Fruit fly (Drosophila melanogaster) whole organism, embryonic: ENCODE data around the gene grass.

Experiments used
- Ada2b ChIP-seq: fragments of 200-800 bp; sonication (Bioruptor generic); IDR thresholded peaks from 2 replicates; pipeline ENCODE4 v1.3.6; 2022; ENCODE audit warnings: missing biosample characterization, missing genetic modification characterization
- Atf6 ChIP-seq: fragments of 200-800 bp; sonication (Bioruptor generic); IDR thresholded peaks from 2 replicates; pipeline ENCODE4 v1.3.6; 2022; ENCODE audit warnings: missing biosample characterization, missing genetic modification characterization
- Bteb2 ChIP-seq: fragments of 200-800 bp; sonication (Bioruptor generic); optimal IDR thresholded peaks from 2 replicates; lab custom pipeline; 2016; ENCODE audit warnings: missing biosample characterization, missing genetic modification characterization
- CG11695 ChIP-seq: fragments of 200-800 bp; sonication (Bioruptor generic); IDR thresholded peaks from 3 replicates; pipeline ENCODE4 v1.3.6; 2022; ENCODE audit warnings: missing biosample characterization, missing genetic modification characterization
- CG12769 ChIP-seq: fragments of 200-800 bp; sonication (Bioruptor generic); optimal IDR thresholded peaks from 2 replicates; lab custom pipeline; 2019; ENCODE audit warnings: missing biosample characterization, mild to moderate bottlenecking, missing genetic modification characterization, moderate library complexity
- CG13287 ChIP-seq: fragments of 200-800 bp; sonication (Bioruptor generic); IDR thresholded peaks from 2 replicates; pipeline ENCODE4 v1.3.6; 2022; ENCODE audit warnings: missing biosample characterization, missing genetic modification characterization; ENCODE audit not compliant: partially characterized antibody
- CG14441 ChIP-seq: fragments of 200-800 bp; sonication (Bioruptor generic); IDR thresholded peaks from 2 replicates; pipeline ENCODE4 v1.3.6; 2022; ENCODE audit warnings: missing biosample characterization, missing genetic modification characterization
- CG18262 ChIP-seq: fragments of 200-800 bp; optimal IDR thresholded peaks from 3 replicates; lab custom pipeline; 2019; ENCODE audit warnings: missing biosample characterization, mild to moderate bottlenecking, missing genetic modification characterization, moderate library complexity
- CG18599 ChIP-seq: fragments of 200-800 bp; sonication (Bioruptor generic); optimal IDR thresholded peaks from 3 replicates; lab custom pipeline; 2017; ENCODE audit warnings: missing biosample characterization, missing genetic modification characterization, mild to moderate bottlenecking, moderate library complexity, missing genetic modification reagents
- CG31224 ChIP-seq: fragments of 200-800 bp; sonication (Bioruptor generic); IDR thresholded peaks from 2 replicates; pipeline ENCODE4 v1.3.6; 2022; ENCODE audit warnings: missing biosample characterization, missing genetic modification characterization
- CG31441 ChIP-seq: fragments of 200-800 bp; sonication (Bioruptor generic); IDR thresholded peaks from 2 replicates; pipeline ENCODE4 v1.3.6; 2022; ENCODE audit warnings: missing biosample characterization, missing genetic modification characterization
- CG3281 ChIP-seq: fragments of 200-800 bp; sonication (Bioruptor generic); optimal IDR thresholded peaks from 3 replicates; lab custom pipeline; 2017; ENCODE audit warnings: missing biosample characterization, mild to moderate bottlenecking, missing genetic modification characterization
- CG33213 ChIP-seq: fragments of 200-800 bp; sonication (Bioruptor generic); optimal IDR thresholded peaks from 3 replicates; lab custom pipeline; 2016; ENCODE audit warnings: missing biosample characterization, missing genetic modification characterization
- CG6254 ChIP-seq: fragments of 200-800 bp; sonication (Bioruptor generic); optimal IDR thresholded peaks from 3 replicates; lab custom pipeline; 2017; ENCODE audit warnings: mild to moderate bottlenecking, missing biosample characterization, missing genetic modification reagents, missing genetic modification characterization
- CG6765 ChIP-seq: fragments of 200-800 bp; sonication (Bioruptor generic); optimal IDR thresholded peaks from 3 replicates; lab custom pipeline; 2017; ENCODE audit warnings: missing biosample characterization, mild to moderate bottlenecking, missing genetic modification characterization
- CG6813 ChIP-seq: fragments of 200-800 bp; sonication (Bioruptor generic); optimal IDR thresholded peaks from 2 replicates; lab custom pipeline; 2017; ENCODE audit warnings: missing biosample characterization, missing genetic modification characterization, mild to moderate bottlenecking, moderate library complexity, missing genetic modification reagents
- CG6854 ChIP-seq: fragments of 200-800 bp; sonication (Bioruptor generic); optimal IDR thresholded peaks from 3 replicates; lab custom pipeline; 2017; ENCODE audit warnings: missing biosample characterization, mild to moderate bottlenecking, missing genetic modification characterization
- CG7963 ChIP-seq: fragments of 200-800 bp; sonication (Bioruptor generic); IDR thresholded peaks from 3 replicates; pipeline ENCODE4 v1.3.6; 2022; ENCODE audit warnings: missing biosample characterization, missing genetic modification characterization; ENCODE audit not compliant: partially characterized antibody
- CG8388 ChIP-seq: fragments of 200-800 bp; sonication (Bioruptor generic); optimal IDR thresholded peaks from 2 replicates; lab custom pipeline; 2019; ENCODE audit warnings: missing biosample characterization, mild to moderate bottlenecking, missing genetic modification characterization, moderate library complexity
- CoRest ChIP-seq: fragments of 200-800 bp; sonication (Bioruptor generic); optimal IDR thresholded peaks from 3 replicates; lab custom pipeline; 2018; ENCODE audit warnings: missing biosample characterization, mild to moderate bottlenecking, missing genetic modification characterization, moderate library complexity
- D ChIP-seq, 2 experiments: fragments of 200-800 bp in 1 of 2; fragments of >200 bp in 1 of 2; sonication (Bioruptor generic) in 1 of 2; optimal IDR thresholded peaks; 2 replicates in 1 of 2; 3 replicates in 1 of 2; lab custom pipeline; 2017; ENCODE audit warnings: mild to moderate bottlenecking in 1 of 2, missing biosample characterization in 1 of 2, missing genetic modification characterization in 1 of 2, missing genetic modification reagents in 1 of 2
- Dek ChIP-seq: fragments of 200-800 bp; sonication (Bioruptor generic); optimal IDR thresholded peaks from 3 replicates; lab custom pipeline; 2019; ENCODE audit warnings: missing biosample characterization, mild to moderate bottlenecking, missing genetic modification characterization, moderate library complexity
- Dfd ChIP-seq, 2 experiments: fragments of >200 bp; optimal IDR thresholded peaks; 2 replicates each; lab custom pipeline; 2017; ENCODE audit warnings: missing biosample characterization in 2 of 2, missing genetic modification characterization in 2 of 2
- H2.0 ChIP-seq: fragments of 200-800 bp; sonication (Bioruptor generic); IDR thresholded peaks from 2 replicates; pipeline ENCODE4 v1.3.6; 2022; ENCODE audit warnings: missing biosample characterization, missing genetic modification characterization
- Hand ChIP-seq: fragments of 200-800 bp; sonication (Bioruptor generic); optimal IDR thresholded peaks from 2 replicates; lab custom pipeline; 2017; ENCODE audit warnings: mild to moderate bottlenecking, missing biosample characterization, missing genetic modification reagents, missing genetic modification characterization
- NFAT ChIP-seq: fragments of 200-800 bp; sonication (Bioruptor generic); IDR thresholded peaks from 2 replicates; pipeline ENCODE4 v1.3.6; 2022; ENCODE audit warnings: missing biosample characterization, missing genetic modification characterization
- Nf-YA ChIP-seq: fragments of 200-800 bp; sonication (Bioruptor generic); IDR thresholded peaks from 2 replicates; pipeline ENCODE4 v1.3.6; 2022; ENCODE audit warnings: missing biosample characterization, missing genetic modification characterization
- Nf-YC ChIP-seq: fragments of 200-800 bp; optimal IDR thresholded peaks from 3 replicates; lab custom pipeline; 2019; ENCODE audit warnings: missing biosample characterization, mild to moderate bottlenecking, missing genetic modification characterization, moderate library complexity
- NfI ChIP-seq: fragments of 200-800 bp; sonication (Bioruptor generic); optimal IDR thresholded peaks from 3 replicates; lab custom pipeline; 2018; ENCODE audit warnings: missing biosample characterization, mild to moderate bottlenecking, missing genetic modification characterization, moderate library complexity
- Rfx ChIP-seq: fragments of 200-800 bp; sonication (Bioruptor generic); IDR thresholded peaks from 2 replicates; pipeline ENCODE4 v1.3.6; 2022; ENCODE audit warnings: missing biosample characterization, missing genetic modification characterization
- bcd ChIP-seq: fragments of 200-800 bp; sonication (Bioruptor generic); optimal IDR thresholded peaks from 2 replicates; lab custom pipeline; 2017; ENCODE audit warnings: missing biosample characterization, mild to moderate bottlenecking, missing genetic modification characterization
- da ChIP-seq: fragments of 200-800 bp; sonication (Bioruptor generic); optimal IDR thresholded peaks from 2 replicates; lab custom pipeline; 2016; ENCODE audit warnings: missing biosample characterization, missing genetic modification characterization
- dmrt11E ChIP-seq: fragments of 200-800 bp; sonication (Bioruptor generic); optimal IDR thresholded peaks from 3 replicates; lab custom pipeline; 2018; ENCODE audit warnings: missing biosample characterization, mild to moderate bottlenecking, missing genetic modification characterization, moderate library complexity
- fru ChIP-seq: fragments of >200 bp; optimal IDR thresholded peaks from 2 replicates; lab custom pipeline; 2017
- gce ChIP-seq: fragments of 200-800 bp; sonication (Bioruptor generic); IDR thresholded peaks from 3 replicates; pipeline ENCODE4 v1.3.6; 2022; ENCODE audit warnings: missing biosample characterization, missing genetic modification characterization
- grau ChIP-seq: fragments of 200-800 bp; optimal IDR thresholded peaks from 3 replicates; lab custom pipeline; 2019; ENCODE audit warnings: missing biosample characterization, mild to moderate bottlenecking, missing genetic modification characterization, moderate library complexity
- h ChIP-seq: fragments of >200 bp; optimal IDR thresholded peaks from 2 replicates; lab custom pipeline; 2017
- ham ChIP-seq: fragments of 200-800 bp; sonication (Bioruptor generic); IDR thresholded peaks from 2 replicates; pipeline ENCODE4 v1.3.6; 2022; ENCODE audit warnings: missing biosample characterization, missing genetic modification characterization
- kay ChIP-seq: fragments of 200-800 bp; sonication (Bioruptor generic); optimal IDR thresholded peaks from 2 replicates; lab custom pipeline; 2016; ENCODE audit warnings: missing biosample characterization, missing genetic modification characterization
- nau ChIP-seq: fragments of 200-800 bp; sonication (Bioruptor generic); optimal IDR thresholded peaks from 3 replicates; lab custom pipeline; 2017; ENCODE audit warnings: missing biosample characterization, mild to moderate bottlenecking, missing genetic modification characterization, missing genetic modification reagents
- pan ChIP-seq, 4 experiments: fragments of >200 bp in 3 of 4; fragments of 200-800 bp in 1 of 4; sonication (Bioruptor generic) in 1 of 4; optimal IDR thresholded peaks in 3 of 4; IDR thresholded peaks in 1 of 4; 2 replicates each; pipeline versions ENCODE4 v1.3.6 to Lab custom; 2017 to 2022; ENCODE audit warnings: missing biosample characterization in 2 of 4, missing genetic modification characterization in 2 of 4, mixed read lengths in 1 of 4
- pb ChIP-seq: fragments of 200-800 bp; sonication (Bioruptor generic); optimal IDR thresholded peaks from 3 replicates; lab custom pipeline; 2016; ENCODE audit warnings: missing biosample characterization, missing genetic modification characterization
- pzg ChIP-seq: fragments of 200-800 bp; sonication (Bioruptor generic); optimal IDR thresholded peaks from 3 replicates; lab custom pipeline; 2018; ENCODE audit warnings: missing biosample characterization, mild to moderate bottlenecking, missing genetic modification characterization, moderate library complexity
- repo ChIP-seq: fragments of 200-800 bp; sonication (Bioruptor generic); optimal IDR thresholded peaks from 2 replicates; lab custom pipeline; 2016; ENCODE audit warnings: missing biosample characterization, missing genetic modification characterization
- scrt ChIP-seq: fragments of 200-800 bp; sonication (Bioruptor generic); optimal IDR thresholded peaks from 2 replicates; lab custom pipeline; 2018; ENCODE audit warnings: missing biosample characterization, mild to moderate bottlenecking, missing genetic modification characterization, moderate library complexity
- trem ChIP-seq: fragments of 200-800 bp; optimal IDR thresholded peaks from 3 replicates; lab custom pipeline; 2019; ENCODE audit warnings: missing biosample characterization, mild to moderate bottlenecking, missing genetic modification characterization, moderate library complexity
- usp ChIP-seq: fragments of >200 bp; optimal IDR thresholded peaks from 2 replicates; lab custom pipeline; 2017; ENCODE audit warnings: missing biosample characterization, missing genetic modification characterization
- zen2 ChIP-seq: fragments of 200-800 bp; sonication (Bioruptor generic); IDR thresholded peaks from 3 replicates; pipeline ENCODE4 v1.3.6; 2022; ENCODE audit warnings: missing biosample characterization, missing genetic modification characterization; ENCODE audit not compliant: partially characterized antibody

grass gene

DNA sequence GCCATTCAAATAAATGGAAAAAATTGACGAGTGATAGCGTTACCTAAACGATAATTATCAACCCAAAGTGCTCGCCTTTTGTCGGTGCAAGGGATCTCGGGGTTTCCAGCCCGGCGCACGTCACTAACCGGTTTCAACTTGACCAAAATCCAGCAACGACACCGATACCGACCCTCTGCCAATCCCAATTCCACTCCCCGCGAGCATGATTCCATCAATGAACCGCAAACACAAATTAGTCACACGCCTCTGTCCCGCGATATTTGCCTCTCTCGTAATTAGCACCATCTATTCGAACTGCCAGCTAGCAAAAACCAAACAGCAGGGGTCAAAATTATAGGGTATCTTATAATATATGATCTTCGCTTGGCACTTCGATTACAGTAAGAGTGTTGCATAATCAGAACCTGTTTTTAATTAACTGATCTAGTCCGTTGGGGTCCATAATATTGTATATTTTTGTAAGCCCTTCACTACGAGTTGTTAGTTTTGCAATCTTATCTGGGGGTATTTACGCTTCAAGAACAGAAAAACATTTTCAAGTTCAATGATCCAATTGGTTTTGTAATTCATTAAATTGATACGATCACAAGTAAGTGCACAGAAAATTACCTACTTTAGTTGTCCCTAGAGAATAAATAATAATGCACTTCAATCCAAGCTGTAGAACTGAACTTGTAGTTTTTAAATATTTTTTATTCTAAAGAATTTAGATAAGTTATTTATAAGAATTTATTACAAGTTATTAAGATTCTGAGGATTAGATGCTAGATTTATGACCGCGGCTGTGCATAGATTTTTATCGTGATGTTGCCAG is 4.5 kb upstream of the grass start (continued):
- peak; percentile 52 for TF ChIP-seq scrt (GFP tag; lab: Kevin White, UChicago)
- peak; percentile 74 for TF ChIP-seq grau (tag; lab: Kevin White, UChicago)
- TF ChIP-seq kay (GFP tag; lab: Kevin White, UChicago) = peak; percentile 18
- peak; percentile 71 for TF ChIP-seq CoRest (tag; lab: Kevin White, UChicago)
- TF ChIP-seq CG14441 (GFP tag; lab: Robert Waterston, UW) = 0 out of 2 replicates have a peak, but pooled peaks have one; percentile 6
- TF ChIP-seq CG18599 (GFP tag; lab: Kevin White, UChicago) = peak; percentile 71
- TF ChIP-seq Dek (tag; lab: Kevin White, UChicago) = peak; percentile 49
- TF ChIP-seq pan (optimal IDR thresholded peaks at IDR 0.05; lab: Kevin White, UChicago) = no peak
- TF ChIP-seq pan (GFP tag; optimal IDR thresholded peaks at IDR 0.05 in 1 of 2, IDR thresholded peaks at IDR 0.05 in 1 of 2) = peak in 1 of 2 experiments; percentile 12
- TF ChIP-seq CG8388 = peak; percentile 14
- TF ChIP-seq repo (GFP tag; lab: Kevin White, UChicago) = no peak
- no peak for TF ChIP-seq ham (GFP tag; lab: Robert Waterston, UW)
- no peak for TF ChIP-seq Atf6
- TF ChIP-seq trem (tag; lab: Kevin White, UChicago) = peak; percentile 22
- peak; percentile 38 for TF ChIP-seq Rfx (GFP tag; lab: Robert Waterston, UW)
- TF ChIP-seq CG7963 (GFP tag; lab: Robert Waterston, UW) = no peak
- TF ChIP-seq H2.0 (GFP tag; lab: Robert Waterston, UW) = 0 out of 2 replicates have a peak, but pooled peaks have one; percentile 5
- TF ChIP-seq CG31224 (GFP tag; lab: Robert Waterston, UW) = no peak
- TF ChIP-seq CG6765 (GFP tag; lab: Kevin White, UChicago) = peak; percentile 29
- TF ChIP-seq CG11695 = peak; percentile 33; the same call in 1 of the 3 replicates
- no peak for TF ChIP-seq nau (GFP tag; lab: Kevin White, UChicago)
- TF ChIP-seq CG6813 (GFP tag; lab: Kevin White, UChicago) = peak; percentile 9
- no peak for TF ChIP-seq zen2 (GFP tag; lab: Robert Waterston, UW)
- no peak for TF ChIP-seq pb (GFP tag; lab: Kevin White, UChicago)
- no peak for TF ChIP-seq usp (GFP tag; lab: Kevin White, UChicago)
- peak; percentile 9 for TF ChIP-seq dmrt11E (tag; lab: Kevin White, UChicago)
- peak; percentile 68 for TF ChIP-seq CG18262
- TF ChIP-seq pzg = no peak
- TF ChIP-seq NFAT (GFP tag; lab: Robert Waterston, UW) = no peak
- no peak for TF ChIP-seq h
- peak; percentile 46 for TF ChIP-seq NfI (GFP tag; lab: Kevin White, UChicago)
- peak; percentile 70 for TF ChIP-seq CG31441 (GFP tag; lab: Robert Waterston, UW)
- TF ChIP-seq CG6854 (GFP tag; lab: Kevin White, UChicago) = peak; percentile 21
- no peak for TF ChIP-seq gce
- peak; percentile 34 for TF ChIP-seq Hand (GFP tag; lab: Kevin White, UChicago)
- no peak for TF ChIP-seq Bteb2
- no peak for TF ChIP-seq Dfd (GFP tag; optimal IDR thresholded peaks at IDR 0.05; lab: Kevin White, UChicago)
- no peak for TF ChIP-seq CG13287 (GFP tag; lab: Robert Waterston, UW)
- no peak for TF ChIP-seq Nf-YA
- no peak for TF ChIP-seq Ada2b (GFP tag; lab: Robert Waterston, UW)
- TF ChIP-seq CG33213 (GFP tag; lab: Kevin White, UChicago) = no peak
- TF ChIP-seq CG12769 (tag; lab: Kevin White, UChicago) = peak; percentile 72
- TF ChIP-seq CG6254 (GFP tag; lab: Kevin White, UChicago) = peak; percentile 38
- TF ChIP-seq da (GFP tag; lab: Kevin White, UChicago) = no peak
- no peak for TF ChIP-seq fru (lab: Kevin White, UChicago)
- peak; percentile 40 for TF ChIP-seq Nf-YC
- peak; percentile 85 for TF ChIP-seq CG3281 (GFP tag; lab: Kevin White, UChicago)
- TF ChIP-seq bcd (GFP tag; lab: Kevin White, UChicago) = peak; percentile 66
- no peak for TF ChIP-seq D (optimal IDR thresholded peaks at IDR 0.05; lab: Kevin White, UChicago)
- peak; percentile 27 for TF ChIP-seq D (GFP tag; optimal IDR thresholded peaks at IDR 0.05; lab: Kevin White, UChicago)
